Worm (Caenorhabditis elegans): ENCODE measurements around the gene srx-128.

- TF ChIP-seq ztf-11 (tag; optimal IDR thresholded peaks at IDR 0.05), result no peak
- no peak for TF ChIP-seq ces-1 (GFP tag; optimal IDR thresholded peaks at IDR 0.05)
- TF ChIP-seq nhr-12 (tag; optimal IDR thresholded peaks at IDR 0.05), result no peak
- TF ChIP-seq mep-1 (tag; optimal IDR thresholded peaks at IDR 0.05), result no peak
- no peak for TF ChIP-seq snpc-4 (tag; optimal IDR thresholded peaks at IDR 0.05)
- no peak for TF ChIP-seq unc-62 (GFP tag; optimal IDR thresholded peaks at IDR 0.05)
- TF ChIP-seq pha-4 (tag; optimal IDR thresholded peaks at IDR 0.05), result no peak
- no peak for TF ChIP-seq unc-39 (tag; optimal IDR thresholded peaks at IDR 0.05)
- no peak for TF ChIP-seq nhr-28 (tag; optimal IDR thresholded peaks at IDR 0.05)
- no peak for TF ChIP-seq mls-2 (tag; optimal IDR thresholded peaks at IDR 0.05)
These were observed 46.7 kb upstream of the srx-128 start for ce11 chrV:13790557-13790956.
